Fruit fly (Drosophila melanogaster) whole organism, wandering third instar larva: ENCODE results near the gene CG42717.

Source experiments
- fru ChIP-seq: fragments of 200-800 bp; sonication (Bioruptor generic); optimal IDR thresholded peaks from 3 replicates; lab custom pipeline; 2016; ENCODE audit warnings: missing biosample characterization, mild to moderate bottlenecking, missing genetic modification characterization
- tai ChIP-seq: sonication (Bioruptor generic); optimal IDR thresholded peaks from 2 replicates; lab custom pipeline; 2016; ENCODE audit warnings: missing biosample characterization, missing genetic modification characterization

- no peak for TF ChIP-seq fru (GFP tag; lab: Kevin White, UChicago)
- TF ChIP-seq tai (GFP tag; lab: Kevin White, UChicago), result no peak
These were observed 23.3 kb upstream of the CG42717 start for dm6 chr3L:16056101-16056891.
